Worm (Caenorhabditis elegans): Measurements from ENCODE around the gene F14D7.3.
"Not testable (repeated sequence)": the region's sequence is repeated elsewhere in the genome, so short reads cannot be mapped to it uniquely, and the experiment has no call there.

Gene F14D7.3

DNA sequence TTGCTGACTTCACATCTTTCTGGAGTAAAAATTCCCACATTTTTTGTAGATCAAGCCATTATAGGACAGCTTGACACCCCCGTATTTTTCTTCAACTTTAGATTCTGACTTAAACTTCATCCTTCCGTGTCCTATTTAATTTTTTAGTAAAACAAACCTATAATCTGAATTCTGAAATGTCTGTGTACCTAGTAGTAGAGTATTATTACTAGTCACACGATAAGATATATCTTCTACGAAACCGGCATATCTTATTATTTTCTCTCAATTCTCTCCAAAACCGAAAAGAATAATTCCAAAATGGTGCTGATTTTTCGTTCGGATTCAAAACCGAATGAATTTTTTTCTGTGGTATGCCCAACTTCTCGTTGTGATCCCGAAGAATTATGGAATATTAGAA is 2.2 kb upstream of the F14D7.3 start, which contains the start of gene F14D7.9:
TSS of gene F14D7.9 (plus strand) at position 301 of the 400 bp plus-strand sequence.
- TF ChIP-seq elt-3 (tag; optimal IDR thresholded peaks at IDR 0.05) (no peak), snpc-4 (tag; optimal IDR thresholded peaks at IDR 0.05) (no peak), nhr-67 (tag; optimal IDR thresholded peaks at IDR 0.05) (no peak), mdl-1 (tag; optimal IDR thresholded peaks at IDR 0.05) (no peak), aly-2 (tag; optimal IDR thresholded peaks at IDR 0.05) (no peak), lin-15B (tag; optimal IDR thresholded peaks at IDR 0.05) (no peak), nhr-23 (tag; optimal IDR thresholded peaks at IDR 0.05) (no peak), nhr-76 (tag; optimal IDR thresholded peaks at IDR 0.05) (no peak), skn-1 (tag; optimal IDR thresholded peaks at IDR 0.05) (no peak), nfya-1 (tag; optimal IDR thresholded peaks at IDR 0.05; ENCODE audit: insufficient read depth) (no peak), ztf-11 (tag; optimal IDR thresholded peaks at IDR 0.05) (no peak), nhr-12 (tag; optimal IDR thresholded peaks at IDR 0.05) (no peak), ceh-82 (tag; optimal IDR thresholded peaks at IDR 0.05) (no peak), ztf-4 (tag; optimal IDR thresholded peaks at IDR 0.05) (no peak), ceh-9 (tag; optimal IDR thresholded peaks at IDR 0.05) (no peak), lin-39 (tag; optimal IDR thresholded peaks at IDR 0.05) (no peak), lsy-12 (tag; optimal IDR thresholded peaks at IDR 0.05) (no peak), elt-1 (tag; optimal IDR thresholded peaks at IDR 0.05) (no peak), nhr-28 (tag; optimal IDR thresholded peaks at IDR 0.05) (no peak)

DNA sequence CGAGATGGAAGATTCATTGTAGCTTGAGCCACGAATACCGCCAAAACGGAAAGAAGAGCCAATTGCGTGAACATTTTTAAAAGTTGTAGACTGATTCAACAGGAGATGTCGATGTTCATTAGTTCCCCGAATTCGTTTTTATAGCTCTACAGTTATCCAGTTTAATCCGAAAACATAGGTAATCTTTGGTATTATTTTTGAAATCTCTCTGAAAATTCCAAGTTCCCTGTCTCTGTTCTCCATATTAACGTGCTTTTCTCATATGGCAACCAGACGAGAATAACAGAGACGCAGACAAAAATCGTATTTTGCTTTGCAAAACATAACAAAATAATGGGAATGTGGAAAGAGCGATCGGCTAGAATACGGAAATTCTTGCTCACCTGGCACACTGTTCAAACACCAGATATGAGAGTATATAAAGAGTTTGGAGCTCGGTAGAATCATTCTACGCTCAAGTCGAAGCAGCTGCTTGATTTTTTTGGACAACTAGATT is 3.0 kb downstream of the F14D7.3 start, which contains the start of the genes spig-3 and F14D7.12:
TSS of gene spig-3 (minus strand) at position 101 of the 496 bp plus-strand sequence.
TSS of gene F14D7.12 (plus strand) at position 446 of the 496 bp plus-strand sequence.
- TF ChIP-seq nhr-76 (tag; optimal IDR thresholded peaks at IDR 0.05) (no peak), ZK546.5 (tag; optimal IDR thresholded peaks at IDR 0.05) (no peak), elt-1 (tag; optimal IDR thresholded peaks at IDR 0.05) (no peak), aly-2 (tag; optimal IDR thresholded peaks at IDR 0.05) (no peak), eor-1 (tag; optimal IDR thresholded peaks at IDR 0.05) (no peak), hmg-11 (tag; optimal IDR thresholded peaks at IDR 0.05) (no peak), nhr-25 (tag; optimal IDR thresholded peaks at IDR 0.05) (no peak), ceh-28 (tag; optimal IDR thresholded peaks at IDR 0.05) (no peak), nhr-67 (tag; optimal IDR thresholded peaks at IDR 0.05) (no peak), jun-1 (tag; optimal IDR thresholded peaks at IDR 0.05) (no peak), ceh-9 (tag; optimal IDR thresholded peaks at IDR 0.05) (no peak), fkh-2 (tag; optimal IDR thresholded peaks at IDR 0.05) (no peak), ztf-4 (tag; optimal IDR thresholded peaks at IDR 0.05) (no peak), daf-12 (tag; optimal IDR thresholded peaks at IDR 0.05) (no peak), nhr-23 (tag; optimal IDR thresholded peaks at IDR 0.05) (no peak), mdl-1 (tag; optimal IDR thresholded peaks at IDR 0.05) (no peak), R02D3.7 (tag; optimal IDR thresholded peaks at IDR 0.05) (no peak), nhr-11 (tag; optimal IDR thresholded peaks at IDR 0.05) (no peak), fkh-10 (GFP tag; optimal IDR thresholded peaks at IDR 0.05) (no peak)

DNA sequence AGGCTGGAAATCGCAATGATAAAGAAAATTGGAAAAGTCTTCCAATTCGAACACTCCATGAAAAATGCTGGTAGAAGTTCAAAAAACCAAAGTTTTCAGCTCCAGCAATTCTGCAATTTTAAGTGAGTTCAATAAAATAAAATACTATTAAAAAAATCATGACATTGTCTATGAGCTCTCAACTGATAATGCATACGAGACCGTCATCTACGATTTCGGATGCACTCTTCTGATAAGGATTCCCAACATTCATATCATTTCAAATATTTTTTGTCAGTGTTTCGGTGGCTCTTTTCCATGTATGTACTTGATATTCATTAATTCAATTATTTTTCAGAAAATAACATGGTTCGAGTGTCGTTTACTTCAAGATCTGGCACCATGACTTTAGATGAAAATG is 4.5 kb downstream of the F14D7.3 start, which contains the start of gene F14D7.6:
TSS of gene F14D7.6 (plus strand) at position 338 of the 400 bp plus-strand sequence.
- TF ChIP-seq ztf-4 (tag; optimal IDR thresholded peaks at IDR 0.05) (no peak), nhr-28 (tag; optimal IDR thresholded peaks at IDR 0.05) (no peak), pqm-1 (tag; optimal IDR thresholded peaks at IDR 0.05) (peak; percentile 33), elt-2 (tag; optimal IDR thresholded peaks at IDR 0.05) (peak; percentile 59), hmg-11 (tag; optimal IDR thresholded peaks at IDR 0.05) (no peak)

DNA sequence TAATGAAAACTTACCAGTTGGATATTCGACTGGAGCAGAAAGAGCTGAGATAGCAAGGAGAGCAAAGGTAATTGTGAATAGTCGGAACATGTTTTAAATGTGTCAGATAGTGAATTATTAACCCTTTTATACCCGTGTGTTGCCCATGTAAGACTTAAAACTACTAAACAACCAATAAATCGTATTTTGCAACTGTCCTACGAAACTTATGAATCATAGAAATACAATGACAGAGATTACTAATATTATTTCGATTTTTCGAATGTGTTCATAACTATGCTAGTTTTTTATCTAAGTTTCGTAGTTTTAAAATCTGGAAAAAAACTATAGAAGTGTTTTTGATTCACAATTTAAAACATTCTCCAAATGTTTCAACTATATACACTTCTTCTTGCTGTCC is 10.2 kb downstream of the F14D7.3 start, which contains the start of gene spig-4:
TSS of gene spig-4 (minus strand) at position 101 of the 400 bp plus-strand sequence.
- not testable (repeated sequence) for TF ChIP-seq mml-1, R02D3.7, nhr-11 (tag; optimal IDR thresholded peaks at IDR 0.05)

DNA sequence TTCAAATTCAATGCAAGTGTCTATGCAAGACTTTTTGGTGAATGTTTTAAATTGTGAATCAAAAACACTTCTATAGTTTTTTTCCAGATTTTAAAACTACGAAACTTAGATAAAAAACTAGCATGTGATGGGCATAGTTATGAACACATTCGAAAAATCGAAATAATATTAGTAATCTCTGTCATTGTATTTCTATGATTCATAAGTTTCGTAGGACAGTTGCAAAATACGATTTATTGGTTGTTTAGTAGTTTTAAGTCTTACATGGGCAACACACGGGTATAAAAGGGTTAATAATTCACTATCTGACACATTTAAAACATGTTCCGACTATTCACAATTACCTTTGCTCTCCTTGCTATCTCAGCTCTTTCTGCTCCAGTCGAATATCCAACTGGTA is 11.6 kb downstream of the F14D7.3 start, which contains the start of gene spig-5:
TSS of gene spig-5 (plus strand) at position 301 of the 400 bp plus-strand sequence.
- not testable (repeated sequence) for TF ChIP-seq egl-27, ceh-9, skn-1 (tag; optimal IDR thresholded peaks at IDR 0.05)

All from whole organism, L3 larva.